Fruit fly (Drosophila melanogaster) whole organism, embryonic: ENCODE measurements around the gene Rab9Db.
A peak's percentile ranks its signal among the peaks of the same experiment; 100 is the strongest.

Experiments
- CG17361 ChIP-seq: fragments of 200-800 bp; sonication (Bioruptor generic); IDR thresholded peaks from 3 replicates; pipeline ENCODE4 v1.3.6; 2022; ENCODE audit warnings: missing biosample characterization, missing genetic modification characterization
- CG2129 ChIP-seq: fragments of 200-800 bp; sonication (Bioruptor generic); IDR thresholded peaks from 2 replicates; pipeline ENCODE4 v1.3.6; 2022; ENCODE audit warnings: missing biosample characterization, missing genetic modification characterization; ENCODE audit not compliant: partially characterized antibody
- CG4424 ChIP-seq: fragments of 200-800 bp; sonication (Bioruptor generic); optimal IDR thresholded peaks from 3 replicates; lab custom pipeline; 2016; ENCODE audit warnings: missing biosample characterization, missing genetic modification characterization
- Hr78 ChIP-seq, 2 experiments: fragments of 200-800 bp in 1 of 2; fragments of >200 bp in 1 of 2; sonication (Bioruptor generic) in 1 of 2; optimal IDR thresholded peaks; 2 replicates each; lab custom pipeline; 2017 to 2019; ENCODE audit warnings: missing biosample characterization in 2 of 2, missing genetic modification characterization in 2 of 2, mild to moderate bottlenecking in 1 of 2, moderate library complexity in 1 of 2
- az2 ChIP-seq: fragments of 200-800 bp; sonication (Bioruptor generic); optimal IDR thresholded peaks from 3 replicates; lab custom pipeline; 2016; ENCODE audit warnings: missing biosample characterization, missing genetic modification characterization
- fru ChIP-seq: fragments of >200 bp; optimal IDR thresholded peaks from 2 replicates; lab custom pipeline; 2017
- kay ChIP-seq: fragments of 200-800 bp; sonication (Bioruptor generic); optimal IDR thresholded peaks from 2 replicates; lab custom pipeline; 2016; ENCODE audit warnings: missing biosample characterization, missing genetic modification characterization
- onecut ChIP-seq: fragments of 200-800 bp; sonication (Bioruptor generic); IDR thresholded peaks from 2 replicates; pipeline ENCODE4 v1.3.6; 2022; ENCODE audit warnings: missing biosample characterization, missing genetic modification characterization

dm6 chrX:10587445-10587844, 35.6 kb downstream of the Rab9Db start:
- TF ChIP-seq CG17361 (GFP tag; lab: Robert Waterston, UW) (0 out of 3 replicates have a peak, but pooled peaks have one; percentile 33), Hr78 (GFP tag; optimal IDR thresholded peaks at IDR 0.05; lab: Kevin White, UChicago) (no peak), CG2129 (GFP tag; lab: Robert Waterston, UW) (no peak), az2 (no peak), fru (no peak), onecut (GFP tag; lab: Robert Waterston, UW) (no peak; the same call in none of the 2 replicates), kay (GFP tag; lab: Kevin White, UChicago) (peak; percentile 7), CG4424 (GFP tag; lab: Kevin White, UChicago) (no peak)
